Worm (Caenorhabditis elegans): ENCODE data around the gene srx-118.

The srx-118 gene

ce11 chrII:12518809-12519344, 6.7 kb upstream of the srx-118 start, which contains the start of gene srh-70:
srh-70 (minus strand) TSS chrII:12518859.
- TF ChIP-seq ZK546.5 (tag; optimal IDR thresholded peaks at IDR 0.05) = no peak
- TF ChIP-seq unc-55 (GFP tag; optimal IDR thresholded peaks at IDR 0.05) = no peak
- peak; percentile 33 for TF ChIP-seq sma-9 (GFP tag; optimal IDR thresholded peaks at IDR 0.05)
- TF ChIP-seq sma-9 (tag; optimal IDR thresholded peaks at IDR 0.05) = no peak
- no peak for TF ChIP-seq skn-1 (tag; optimal IDR thresholded peaks at IDR 0.05)
- no peak for TF ChIP-seq unc-39 (tag; optimal IDR thresholded peaks at IDR 0.05)
- no peak for TF ChIP-seq nhr-6 (tag; optimal IDR thresholded peaks at IDR 0.05)
- peak; percentile 55 for TF ChIP-seq crh-2 (tag; optimal IDR thresholded peaks at IDR 0.05)
- no peak for TF ChIP-seq F13H6.1 (tag; optimal IDR thresholded peaks at IDR 0.05)
- TF ChIP-seq fos-1 (tag; optimal IDR thresholded peaks at IDR 0.05) = peak; percentile 78

ce11 chrII:12519616-12520015, 6.0 kb upstream of the srx-118 start, which contains the start of gene ceh-99:
ceh-99 (plus strand) TSS chrII:12519981.
- TF ChIP-seq fos-1 (tag; optimal IDR thresholded peaks at IDR 0.05) (no peak), ama-1 (optimal IDR thresholded peaks at IDR 0.05) (no peak), nhr-237 (tag; optimal IDR thresholded peaks at IDR 0.05) (no peak), ceh-82 (tag; optimal IDR thresholded peaks at IDR 0.05) (no peak), unc-39 (tag; optimal IDR thresholded peaks at IDR 0.05) (no peak), gmeb-1 (tag; optimal IDR thresholded peaks at IDR 0.05) (no peak), R02D3.7 (tag; optimal IDR thresholded peaks at IDR 0.05) (no peak), dmd-4 (tag; optimal IDR thresholded peaks at IDR 0.05) (no peak), nhr-6 (tag; optimal IDR thresholded peaks at IDR 0.05) (no peak), ztf-11 (tag; optimal IDR thresholded peaks at IDR 0.05) (no peak), sem-4 (tag; optimal IDR thresholded peaks at IDR 0.05) (no peak), nhr-12 (tag; optimal IDR thresholded peaks at IDR 0.05) (no peak), nhr-77 (tag; optimal IDR thresholded peaks at IDR 0.05) (no peak), nhr-25 (tag; optimal IDR thresholded peaks at IDR 0.05) (no peak), blmp-1 (tag; optimal IDR thresholded peaks at IDR 0.05; ENCODE audit: insufficient read depth) (no peak), mab-5 (tag; optimal IDR thresholded peaks at IDR 0.05) (no peak), lin-39 (tag; optimal IDR thresholded peaks at IDR 0.05) (no peak), crh-2 (tag; optimal IDR thresholded peaks at IDR 0.05) (no peak), lsy-2 (tag; optimal IDR thresholded peaks at IDR 0.05) (no peak)

ce11 chrII:12527947-12528346, 2.3 kb downstream of the srx-118 start, which contains the start of gene srx-119:
srx-119 (plus strand) TSS chrII:12528247.
- TF ChIP-seq elt-1 (tag; optimal IDR thresholded peaks at IDR 0.05) (no peak), ZK546.5 (tag; optimal IDR thresholded peaks at IDR 0.05) (no peak), peb-1 (tag; optimal IDR thresholded peaks at IDR 0.05) (no peak), blmp-1 (tag; optimal IDR thresholded peaks at IDR 0.05; ENCODE audit: insufficient read depth) (no peak), gmeb-1 (tag; optimal IDR thresholded peaks at IDR 0.05) (no peak), nhr-23 (tag; optimal IDR thresholded peaks at IDR 0.05) (no peak), nhr-129 (tag; optimal IDR thresholded peaks at IDR 0.05) (no peak), zag-1 (tag; optimal IDR thresholded peaks at IDR 0.05) (no peak), unc-55 (GFP tag; optimal IDR thresholded peaks at IDR 0.05) (no peak), F13H6.1 (tag; optimal IDR thresholded peaks at IDR 0.05) (no peak), nhr-21 (tag; optimal IDR thresholded peaks at IDR 0.05) (no peak), mab-5 (tag; optimal IDR thresholded peaks at IDR 0.05) (no peak), fos-1 (tag; optimal IDR thresholded peaks at IDR 0.05) (no peak)

ce11 chrII:12530958-12531357, 5.3 kb downstream of the srx-118 start, which contains the start of gene srx-120:
srx-120 (plus strand) TSS chrII:12531258.
- no peak for TF ChIP-seq mbf-1 (tag; optimal IDR thresholded peaks at IDR 0.05)
- TF ChIP-seq elt-3 (tag; optimal IDR thresholded peaks at IDR 0.05) = no peak
- no peak for TF ChIP-seq R02D3.7 (tag; optimal IDR thresholded peaks at IDR 0.05)

ce11 chrII:12535297-12535803, 9.7 kb downstream of the srx-118 start, which contains the start of gene nimk-1:
nimk-1 (plus strand) TSS chrII:12535753.
- TF ChIP-seq lsy-2 (tag; optimal IDR thresholded peaks at IDR 0.05) (no peak), egl-27 (tag; optimal IDR thresholded peaks at IDR 0.05) (no peak), dmd-4 (tag; optimal IDR thresholded peaks at IDR 0.05) (no peak), lin-13 (GFP tag; optimal IDR thresholded peaks at IDR 0.05) (no peak), Y55F3AM.14 (GFP tag; optimal IDR thresholded peaks at IDR 0.05) (no peak), nhr-77 (tag; optimal IDR thresholded peaks at IDR 0.05) (no peak), nhr-10 (tag; optimal IDR thresholded peaks at IDR 0.05) (no peak), skn-1 (tag; optimal IDR thresholded peaks at IDR 0.05) (no peak), nhr-12 (tag; optimal IDR thresholded peaks at IDR 0.05) (no peak), peb-1 (tag; optimal IDR thresholded peaks at IDR 0.05) (no peak), mbf-1 (tag; optimal IDR thresholded peaks at IDR 0.05) (no peak)

All from whole organism, L2 larva.